Worm (Caenorhabditis elegans) whole organism, young adult: ENCODE results near the gene F21A3.11.

ENCODE experiments used
- aptf-2 ChIP-seq: fragments of 200-800 bp; sonication (Bioruptor generic); conservative IDR thresholded peaks from 2 replicates; pipeline ENCODE4 v1.3.6; 2022; ENCODE audit warnings: missing genetic modification reagents, missing genetic modification characterization, missing compliant biosample characterization
- ets-4 ChIP-seq: fragments of 200-800 bp; sonication (Bioruptor generic); optimal IDR thresholded peaks from 2 replicates; lab custom pipeline; 2018; ENCODE audit warnings: mild to moderate bottlenecking, missing genetic modification characterization, missing compliant biosample characterization

- TF ChIP-seq aptf-2 (GFP tag; lab: Robert Waterston, UW) (no peak), ets-4 (GFP tag; lab: Kevin White, UChicago) (no peak)
These were observed 21.3 kb downstream of the F21A3.11 start, which contains the start of gene rpl-38 for ce11 chrV:15511613-15512216.
